Comparison of ENCODE assay signal across 1 fruit fly cellular context in genomic region chrX:10362557-10363366, dm6.
TF ChIP-seq lines count a peak whose summit lies in the region.

No protein-coding gene starts in this region.

TF ChIP-seq in whole organism, embryonic, 481 proteins besides CTCF, POLR2A, EP300 and RAD21 (continued from another document and continues in another):
- TF ChIP-seq CG17186 (GFP tag; optimal IDR thresholded peaks at IDR 0.05; lab: Kevin White, UChicago) (no peak), ind (GFP tag; optimal IDR thresholded peaks at IDR 0.05; lab: Kevin White, UChicago) (peak; percentile 37), CG12219 (GFP tag; optimal IDR thresholded peaks at IDR 0.05; lab: Kevin White, UChicago) (peak; percentile 2), Myb (GFP tag; optimal IDR thresholded peaks at IDR 0.05; lab: Kevin White, UChicago) (peak; percentile 8), CG8290 (GFP tag; optimal IDR thresholded peaks at IDR 0.05; lab: Kevin White, UChicago) (no peak), CG8290 (tag; optimal IDR thresholded peaks at IDR 0.05; lab: Kevin White, UChicago) (peak in 1 of 2 experiments; percentile 8), Fer2 (tag; optimal IDR thresholded peaks at IDR 0.05; lab: Kevin White, UChicago) (no peak), CG17328 (GFP tag; IDR thresholded peaks at IDR 0.05; lab: Robert Waterston, UW) (no peak), h (optimal IDR thresholded peaks at IDR 0.05; lab: Kevin White, UChicago) (no peak), CG13123 (GFP tag; optimal IDR thresholded peaks at IDR 0.05; lab: Kevin White, UChicago) (no peak), lola (GFP tag; optimal IDR thresholded peaks at IDR 0.05; lab: Kevin White, UChicago) (peak in 1 of 3 experiments; percentile 45), Optix (GFP tag; IDR thresholded peaks at IDR 0.05; lab: Robert Waterston, UW) (no peak), ci (GFP tag; IDR thresholded peaks at IDR 0.05; lab: Robert Waterston, UW) (no peak), CG11504 (tag; optimal IDR thresholded peaks at IDR 0.05; lab: Kevin White, UChicago) (peak; percentile 64), esg (GFP tag; conservative IDR thresholded peaks at IDR 0.05; lab: Robert Waterston, UW) (no peak), CG17802 (tag; optimal IDR thresholded peaks at IDR 0.05; lab: Kevin White, UChicago) (no peak), CrebB (tag; optimal IDR thresholded peaks at IDR 0.05; lab: Kevin White, UChicago) (no peak), CG17568 (GFP tag; optimal IDR thresholded peaks at IDR 0.05; lab: Kevin White, UChicago) (no peak), CG4282 (GFP tag; optimal IDR thresholded peaks at IDR 0.05; lab: Kevin White, UChicago) (no peak), E2f2 (GFP tag; IDR thresholded peaks at IDR 0.05; lab: Robert Waterston, UW) (no peak), CG34224 (GFP tag; IDR thresholded peaks at IDR 0.05; lab: Robert Waterston, UW; ENCODE audit: partially characterized antibody) (no peak), prd (optimal IDR thresholded peaks at IDR 0.05; lab: Kevin White, UChicago) (no peak), prd (GFP tag; IDR thresholded peaks at IDR 0.05; lab: Robert Waterston, UW) (0 out of 3 replicates have a peak, but pooled peaks have one; percentile 13), Dbx (GFP tag; IDR thresholded peaks at IDR 0.05; lab: Robert Waterston, UW) (no peak), phol (tag; optimal IDR thresholded peaks at IDR 0.05; lab: Kevin White, UChicago) (peak; percentile 47), CG12391 (tag; optimal IDR thresholded peaks at IDR 0.05; lab: Kevin White, UChicago) (peak; percentile 37), kay (GFP tag; optimal IDR thresholded peaks at IDR 0.05; lab: Kevin White, UChicago) (no peak), repo (GFP tag; optimal IDR thresholded peaks at IDR 0.05; lab: Kevin White, UChicago) (no peak), Meics (GFP tag; optimal IDR thresholded peaks at IDR 0.05; lab: Kevin White, UChicago) (peak; percentile 32), CG14050 (GFP tag; IDR thresholded peaks at IDR 0.05; lab: Robert Waterston, UW) (no peak), usp (GFP tag; optimal IDR thresholded peaks at IDR 0.05; lab: Kevin White, UChicago) (no peak), Atf-2 (GFP tag; optimal IDR thresholded peaks at IDR 0.05; lab: Kevin White, UChicago) (peak; percentile 40), chif (GFP tag; optimal IDR thresholded peaks at IDR 0.05; lab: Kevin White, UChicago) (peak; percentile 2 to 7), nmo (GFP tag; optimal IDR thresholded peaks at IDR 0.05; lab: Kevin White, UChicago) (peak; percentile 52), CG6175 (GFP tag; IDR thresholded peaks at IDR 0.05; lab: Robert Waterston, UW) (no peak), dati (GFP tag; IDR thresholded peaks at IDR 0.05; lab: Robert Waterston, UW) (no peak), Adf1 (GFP tag; IDR thresholded peaks at IDR 0.05; lab: Robert Waterston, UW) (no peak), fd64A (GFP tag; optimal IDR thresholded peaks at IDR 0.05; lab: Kevin White, UChicago) (no peak), Drgx (GFP tag; IDR thresholded peaks at IDR 0.05; lab: Robert Waterston, UW) (no peak; the same call in 1 of the 2 replicates), CG16779 (GFP tag; IDR thresholded peaks at IDR 0.05; lab: Robert Waterston, UW) (no peak), rib (GFP tag; IDR thresholded peaks at IDR 0.05; lab: Robert Waterston, UW) (no peak), lilli (GFP tag; optimal IDR thresholded peaks at IDR 0.05; lab: Kevin White, UChicago) (peak; percentile 26), CG4730 (GFP tag; IDR thresholded peaks at IDR 0.05; lab: Robert Waterston, UW) (no peak), mirr (GFP tag; optimal IDR thresholded peaks at IDR 0.05; lab: Kevin White, UChicago) (no peak), CG1602 (GFP tag; optimal IDR thresholded peaks at IDR 0.05; lab: Kevin White, UChicago) (peak; percentile 31), run (tag; optimal IDR thresholded peaks at IDR 0.05; lab: Kevin White, UChicago) (no peak), insv (GFP tag; optimal IDR thresholded peaks at IDR 0.05; lab: Kevin White, UChicago) (no peak), wdn (GFP tag; IDR thresholded peaks at IDR 0.05; lab: Robert Waterston, UW) (no peak), ERR (GFP tag; optimal IDR thresholded peaks at IDR 0.05; lab: Kevin White, UChicago) (no peak), CG14965 (GFP tag; optimal IDR thresholded peaks at IDR 0.05; lab: Kevin White, UChicago; ENCODE audit: borderline replicate concordance) (no peak), Max (GFP tag; optimal IDR thresholded peaks at IDR 0.05; lab: Kevin White, UChicago) (no peak), HmgD (GFP tag; optimal IDR thresholded peaks at IDR 0.05; lab: Kevin White, UChicago) (no peak), bbx (GFP tag; IDR thresholded peaks at IDR 0.05; lab: Robert Waterston, UW; ENCODE audit: partially characterized antibody) (no peak), CG11560 (tag; IDR thresholded peaks at IDR 0.05; lab: Robert Waterston, UW) (no peak), tna (GFP tag; IDR thresholded peaks at IDR 0.05; lab: Robert Waterston, UW; ENCODE audit: partially characterized antibody) (no peak), grau (tag; optimal IDR thresholded peaks at IDR 0.05; lab: Kevin White, UChicago) (peak; percentile 39), bsh (GFP tag; optimal IDR thresholded peaks at IDR 0.05; lab: Kevin White, UChicago) (peak in 1 of 2 experiments; percentile 38), Mad (GFP tag; optimal IDR thresholded peaks at IDR 0.05; lab: Kevin White, UChicago) (peak; percentile 6), CG10147 (GFP tag; optimal IDR thresholded peaks at IDR 0.05; lab: Kevin White, UChicago) (no peak), ttk (GFP tag; IDR thresholded peaks at IDR 0.05; lab: Robert Waterston, UW) (no peak), crc (GFP tag; optimal IDR thresholded peaks at IDR 0.05; lab: Kevin White, UChicago) (no peak), Neu2 (GFP tag; optimal IDR thresholded peaks at IDR 0.05; lab: Kevin White, UChicago; ENCODE audit: borderline replicate concordance) (no peak), E2f1 (GFP tag; IDR thresholded peaks at IDR 0.05; lab: Robert Waterston, UW) (no peak), exex (tag; optimal IDR thresholded peaks at IDR 0.05; lab: Kevin White, UChicago) (no peak), gem (tag; optimal IDR thresholded peaks at IDR 0.05; lab: Kevin White, UChicago) (peak; percentile 44), MBD-R2 (GFP tag; IDR thresholded peaks at IDR 0.05; lab: Robert Waterston, UW) (no peak), CG9727 (GFP tag; optimal IDR thresholded peaks at IDR 0.05; lab: Kevin White, UChicago) (peak; percentile 60), pita (GFP tag; optimal IDR thresholded peaks at IDR 0.05; lab: Kevin White, UChicago) (no peak), CG1603 (tag; optimal IDR thresholded peaks at IDR 0.05; lab: Kevin White, UChicago) (peak; percentile 2), CG8944 (GFP tag; optimal IDR thresholded peaks at IDR 0.05; lab: Kevin White, UChicago) (no peak), CG1024 (GFP tag; IDR thresholded peaks at IDR 0.05; lab: Robert Waterston, UW) (no peak), slbo (GFP tag; IDR thresholded peaks at IDR 0.05; lab: Robert Waterston, UW) (peak; percentile 16; the same call in 1 of the 2 replicates), fd96Cb (tag; optimal IDR thresholded peaks at IDR 0.05; lab: Kevin White, UChicago) (peak; percentile 40), Sry-β (GFP tag; optimal IDR thresholded peaks at IDR 0.05; lab: Kevin White, UChicago) (no peak), Hr3 (GFP tag; optimal IDR thresholded peaks at IDR 0.05; lab: Kevin White, UChicago) (peak; percentile 26), ATbp (GFP tag; optimal IDR thresholded peaks at IDR 0.05; lab: Kevin White, UChicago) (peak; percentile 6), hth (optimal IDR thresholded peaks at IDR 0.05; lab: Kevin White, UChicago) (no peak), Ptx1 (GFP tag; IDR thresholded peaks at IDR 0.05; lab: Robert Waterston, UW) (0 out of 2 replicates have a peak, but pooled peaks have one; percentile 30), Tbp (GFP tag; optimal IDR thresholded peaks at IDR 0.05; lab: Kevin White, UChicago) (no peak), Awh (GFP tag; IDR thresholded peaks at IDR 0.05; lab: Robert Waterston, UW) (no peak), slp2 (GFP tag; optimal IDR thresholded peaks at IDR 0.05; lab: Kevin White, UChicago) (peak; percentile 5), Mrtf (GFP tag; IDR thresholded peaks at IDR 0.05; lab: Robert Waterston, UW) (no peak; the same call in 2 of the 3 replicates), BEAF-32 (GFP tag; optimal IDR thresholded peaks at IDR 0.05; lab: Kevin White, UChicago) (no peak), HLH3B (GFP tag; IDR thresholded peaks at IDR 0.05; lab: Robert Waterston, UW) (no peak), hkb (optimal IDR thresholded peaks at IDR 0.05; lab: Kevin White, UChicago) (no peak), hkb (GFP tag; IDR thresholded peaks at IDR 0.05; lab: Robert Waterston, UW) (peak; percentile 31; the same call in 1 of the 2 replicates), CG31441 (GFP tag; IDR thresholded peaks at IDR 0.05; lab: Robert Waterston, UW) (peak; percentile 55; the same call in 1 of the 2 replicates), CG9437 (GFP tag; optimal IDR thresholded peaks at IDR 0.05; lab: Kevin White, UChicago) (peak; percentile 56), hbn (GFP tag; IDR thresholded peaks at IDR 0.05; lab: Robert Waterston, UW; ENCODE audit: partially characterized antibody) (no peak), ato (GFP tag; IDR thresholded peaks at IDR 0.05; lab: Robert Waterston, UW; ENCODE audit: partially characterized antibody) (no peak), CG4424 (GFP tag; optimal IDR thresholded peaks at IDR 0.05; lab: Kevin White, UChicago) (peak; percentile 46), Rx (GFP tag; IDR thresholded peaks at IDR 0.05; lab: Robert Waterston, UW) (no peak), CG12104 (GFP tag; optimal IDR thresholded peaks at IDR 0.05; lab: Kevin White, UChicago) (peak; percentile 44), CG6765 (GFP tag; optimal IDR thresholded peaks at IDR 0.05; lab: Kevin White, UChicago) (no peak), Bdp1 (GFP tag; optimal IDR thresholded peaks at IDR 0.05; lab: Kevin White, UChicago) (no peak), Hmx (GFP tag; optimal IDR thresholded peaks at IDR 0.05; lab: Kevin White, UChicago) (peak; percentile 13), CG8478 (optimal IDR thresholded peaks at IDR 0.05; lab: Kevin White, UChicago) (no peak), CG11085 (GFP tag; IDR thresholded peaks at IDR 0.05; lab: Robert Waterston, UW) (no peak), fd102C (GFP tag; optimal IDR thresholded peaks at IDR 0.05; lab: Kevin White, UChicago) (no peak), CG17385 (GFP tag; optimal IDR thresholded peaks at IDR 0.05; lab: Kevin White, UChicago) (peak; percentile 11), CG10431 (GFP tag; optimal IDR thresholded peaks at IDR 0.05; lab: Kevin White, UChicago) (no peak), CG17829 (tag; optimal IDR thresholded peaks at IDR 0.05; lab: Kevin White, UChicago) (no peak), NC2α (GFP tag; optimal IDR thresholded peaks at IDR 0.05; lab: Kevin White, UChicago) (no peak), dmrt99B (tag; optimal IDR thresholded peaks at IDR 0.05; lab: Kevin White, UChicago) (peak; percentile 43), klu (GFP tag; IDR thresholded peaks at IDR 0.05; lab: Robert Waterston, UW) (no peak), CHES-1-like (GFP tag; optimal IDR thresholded peaks at IDR 0.05; lab: Kevin White, UChicago) (peak; percentile 15), CG4360 (GFP tag; IDR thresholded peaks at IDR 0.05; lab: Robert Waterston, UW) (no peak), GATAe (GFP tag; conservative IDR thresholded peaks at IDR 0.05; lab: Robert Waterston, UW) (no peak), CG15269 (tag; optimal IDR thresholded peaks at IDR 0.05; lab: Kevin White, UChicago) (peak; percentile 11), Med (GFP tag; lab: Kevin White, UChicago) (peak; percentile 78), Nf-YA (GFP tag; IDR thresholded peaks at IDR 0.05; lab: Robert Waterston, UW) (no peak), pnt (GFP tag; optimal IDR thresholded peaks at IDR 0.05; lab: Kevin White, UChicago) (no peak), CG31388 (GFP tag; optimal IDR thresholded peaks at IDR 0.05; lab: Kevin White, UChicago) (no peak), HLH4C (GFP tag; IDR thresholded peaks at IDR 0.05; lab: Robert Waterston, UW; ENCODE audit: partially characterized antibody) (no peak), Oaz (GFP tag; IDR thresholded peaks at IDR 0.05; lab: Robert Waterston, UW) (no peak), HLHmδ (GFP tag; optimal IDR thresholded peaks at IDR 0.05; lab: Kevin White, UChicago) (no peak), Taf1 (GFP tag; IDR thresholded peaks at IDR 0.05; lab: Robert Waterston, UW) (no peak), Ets65A (GFP tag; lab: Kevin White, UChicago) (peak; percentile 94), CG14667 (GFP tag; IDR thresholded peaks at IDR 0.05; lab: Robert Waterston, UW) (no peak), CG10209 (GFP tag; optimal IDR thresholded peaks at IDR 0.05; lab: Kevin White, UChicago) (peak; percentile 27), Ssrp (tag; optimal IDR thresholded peaks at IDR 0.05; lab: Kevin White, UChicago) (peak; percentile 6), Bteb2 (GFP tag; optimal IDR thresholded peaks at IDR 0.05; lab: Kevin White, UChicago) (no peak), Sox102F (GFP tag; optimal IDR thresholded peaks at IDR 0.05; lab: Kevin White, UChicago) (peak; percentile 30), CG11398 (GFP tag; optimal IDR thresholded peaks at IDR 0.05; lab: Kevin White, UChicago) (peak; percentile 20), abd-A (tag; optimal IDR thresholded peaks at IDR 0.05; lab: Kevin White, UChicago) (no peak), kah (GFP tag; optimal IDR thresholded peaks at IDR 0.05; lab: Kevin White, UChicago) (no peak), CG3281 (GFP tag; optimal IDR thresholded peaks at IDR 0.05; lab: Kevin White, UChicago) (peak; percentile 13), CG7357 (GFP tag; IDR thresholded peaks at IDR 0.05; lab: Robert Waterston, UW) (no peak), CG30403 (GFP tag; optimal IDR thresholded peaks at IDR 0.05; lab: Kevin White, UChicago) (peak; percentile 64), CG1792 (GFP tag; optimal IDR thresholded peaks at IDR 0.05; lab: Kevin White, UChicago) (no peak), CoRest (tag; optimal IDR thresholded peaks at IDR 0.05; lab: Kevin White, UChicago) (peak; percentile 42), CG43689 (GFP tag; IDR thresholded peaks at IDR 0.05; lab: Robert Waterston, UW) (no peak), CG4328 (GFP tag; optimal IDR thresholded peaks at IDR 0.05; lab: Kevin White, UChicago) (peak; percentile 5), lab (GFP tag; optimal IDR thresholded peaks at IDR 0.05; lab: Kevin White, UChicago) (no peak), CG1647 (GFP tag; optimal IDR thresholded peaks at IDR 0.05; lab: Kevin White, UChicago) (no peak), CG14441 (GFP tag; IDR thresholded peaks at IDR 0.05; lab: Robert Waterston, UW) (0 out of 2 replicates have a peak, but pooled peaks have one; percentile 4), CG4820 (GFP tag; optimal IDR thresholded peaks at IDR 0.05; lab: Kevin White, UChicago) (peak; percentile 20)
